Worm (Caenorhabditis elegans) whole organism, L4 larva: ENCODE measurements around the gene C49H3.3.
A peak's percentile ranks its signal among the peaks of the same experiment; 100 is the strongest.

Source experiments
- D1046.2 ChIP-seq: fragments of 200-800 bp; sonication (Bioruptor generic); IDR thresholded peaks from 2 replicates; pipeline ENCODE4 v1.3.6; 2022; ENCODE audit warnings: missing genetic modification characterization, missing compliant biosample characterization
- F49E8.2 ChIP-seq: sonication (generic microtip); optimal IDR thresholded peaks from 2 replicates; lab custom pipeline; 2016; ENCODE audit warnings: missing compliant biosample characterization, mild to moderate bottlenecking, missing genetic modification characterization, borderline replicate concordance
- Y105C5A.15 ChIP-seq: fragments of 200-800 bp; sonication (Bioruptor generic); IDR thresholded peaks from 2 replicates; pipeline ENCODE4 v1.3.6; 2022; ENCODE audit warnings: missing genetic modification characterization, missing compliant biosample characterization
- Y48G9A.11 ChIP-seq: fragments of 200-800 bp; sonication (Bioruptor generic); IDR thresholded peaks from 2 replicates; pipeline ENCODE4 v1.3.6; 2022; ENCODE audit warnings: missing genetic modification reagents, missing genetic modification characterization, missing compliant biosample characterization
- ZK546.5 ChIP-seq, 2 experiments: sonication (generic microtip); optimal IDR thresholded peaks; 2 replicates each; lab custom pipeline; 2017; ENCODE audit warnings: missing biosample characterization in 2 of 2, missing genetic modification characterization in 2 of 2
- aha-1 ChIP-seq: fragments of 150-350 bp; peaks from one replicate; lab custom pipeline; 2014; ENCODE audit warnings: missing biosample characterization, missing genetic modification characterization
- arid-1 ChIP-seq: fragments of 200-800 bp; sonication (Bioruptor generic); conservative IDR thresholded peaks from 2 replicates; pipeline ENCODE4 v1.3.6; 2022; ENCODE audit warnings: missing genetic modification reagents, missing genetic modification characterization, missing compliant biosample characterization
- ceh-62 ChIP-seq: sonication (generic microtip); optimal IDR thresholded peaks from 2 replicates; lab custom pipeline; 2017; ENCODE audit warnings: missing biosample characterization, missing genetic modification characterization
- ceh-82 ChIP-seq: sonication (generic microtip); optimal IDR thresholded peaks from 2 replicates; lab custom pipeline; 2017; ENCODE audit warnings: missing biosample characterization, missing genetic modification characterization
- ces-1 ChIP-seq: fragments of 150-350 bp; sonication (generic microtip); optimal IDR thresholded peaks from 4 replicates; lab custom pipeline; 2014; ENCODE audit warnings: missing biosample characterization, missing genetic modification reagents, missing genetic modification characterization
- daf-16 ChIP-seq, 3 experiments: sonication (generic microtip); optimal IDR thresholded peaks; 2 replicates each; lab custom pipeline; 2016 to 2017; ENCODE audit warnings: missing genetic modification characterization in 3 of 3, missing genetic modification reagents in 3 of 3, mild to moderate bottlenecking in 2 of 3, missing compliant biosample characterization in 2 of 3, missing biosample characterization in 1 of 3, moderate library complexity in 1 of 3
- daf-19 ChIP-seq: fragments of 200-800 bp; sonication (Bioruptor generic); conservative IDR thresholded peaks from 2 replicates; pipeline ENCODE4 v1.3.6; 2022; ENCODE audit warnings: missing genetic modification characterization, missing compliant biosample characterization
- dmd-9 ChIP-seq: fragments of 200-800 bp; sonication (Bioruptor generic); IDR thresholded peaks from 2 replicates; pipeline ENCODE4 v1.3.6; 2022; ENCODE audit warnings: missing genetic modification reagents, missing genetic modification characterization, missing compliant biosample characterization
- dpl-1 ChIP-seq: fragments of 150-350 bp; optimal IDR thresholded peaks from 2 replicates; lab custom pipeline; 2014; ENCODE audit warnings: missing biosample characterization, missing genetic modification reagents, missing genetic modification characterization
- dve-1 ChIP-seq: sonication (generic microtip); optimal IDR thresholded peaks from 2 replicates; lab custom pipeline; 2017; ENCODE audit warnings: antibody characterized with exemption, mild to moderate bottlenecking, missing genetic modification characterization, missing compliant biosample characterization; ENCODE audit not compliant: insufficient read depth
- egl-43 ChIP-seq: fragments of 200-800 bp; sonication (Bioruptor generic); IDR thresholded peaks from 2 replicates; pipeline ENCODE4 v1.3.6; 2022; ENCODE audit warnings: missing genetic modification reagents, missing genetic modification characterization, missing compliant biosample characterization
- fos-1 ChIP-seq: fragments of 150-350 bp; optimal IDR thresholded peaks from 2 replicates; lab custom pipeline; 2014; ENCODE audit warnings: missing biosample characterization, missing genetic modification characterization
- hlh-30 ChIP-seq: sonication (generic microtip); optimal IDR thresholded peaks from 2 replicates; lab custom pipeline; 2017; ENCODE audit warnings: antibody characterized with exemption, mild to moderate bottlenecking, missing genetic modification characterization, missing compliant biosample characterization; ENCODE audit not compliant: insufficient read depth
- lin-15B ChIP-seq: fragments of 150-350 bp; sonication (generic microtip); optimal IDR thresholded peaks from 3 replicates; lab custom pipeline; 2014; ENCODE audit warnings: missing biosample characterization, missing genetic modification characterization
- lin-38 ChIP-seq: fragments of 200-800 bp; sonication (Bioruptor generic); IDR thresholded peaks from 2 replicates; pipeline ENCODE4 v1.3.6; 2022; ENCODE audit warnings: missing genetic modification reagents, missing genetic modification characterization, missing compliant biosample characterization
- lin-39 ChIP-seq: fragments of 150-350 bp; optimal IDR thresholded peaks from 2 replicates; lab custom pipeline; 2014; ENCODE audit warnings: missing biosample characterization, missing genetic modification reagents, missing genetic modification characterization
- lsy-2 ChIP-seq, 2 experiments: fragments of 150-350 bp in 1 of 2; sonication (generic microtip) in 1 of 2; optimal IDR thresholded peaks; 2 replicates each; lab custom pipeline; 2014 to 2017; ENCODE audit warnings: missing biosample characterization in 2 of 2, missing genetic modification characterization in 2 of 2
- madf-5 ChIP-seq, 2 experiments: fragments of 200-800 bp; sonication (Bioruptor generic); IDR thresholded peaks; 2 replicates each; pipeline ENCODE4 v1.3.6; 2022; ENCODE audit warnings: missing compliant biosample characterization in 2 of 2, missing genetic modification characterization in 2 of 2
- mdt-29 ChIP-seq: fragments of 200-800 bp; sonication (Bioruptor generic); IDR thresholded peaks from 2 replicates; pipeline ENCODE4 v1.3.6; 2022; ENCODE audit warnings: missing genetic modification reagents, missing genetic modification characterization, missing compliant biosample characterization
- mxl-3 ChIP-seq: fragments of 200-800 bp; sonication (Bioruptor generic); optimal IDR thresholded peaks from 2 replicates; lab custom pipeline; 2018; ENCODE audit warnings: mild to moderate bottlenecking, missing genetic modification characterization, missing compliant biosample characterization
- nhr-41 ChIP-seq: fragments of 200-800 bp; sonication (Bioruptor generic); IDR thresholded peaks from 2 replicates; pipeline ENCODE4 v1.3.6; 2022; ENCODE audit warnings: missing genetic modification reagents, missing genetic modification characterization, missing compliant biosample characterization
- nhr-77 ChIP-seq: fragments of 150-350 bp; optimal IDR thresholded peaks from 2 replicates; lab custom pipeline; 2014; ENCODE audit warnings: missing biosample characterization, missing genetic modification characterization
- pha-4 ChIP-seq, 2 experiments: fragments of 150-350 bp in 1 of 2; fragments of 200-800 bp in 1 of 2; sonication (Bioruptor generic) in 1 of 2; IDR thresholded peaks in 1 of 2; optimal IDR thresholded peaks in 1 of 2; 2 replicates each; pipeline versions ENCODE4 v1.3.6 to Lab custom; 2014 to 2022; ENCODE audit warnings: missing genetic modification characterization in 2 of 2, missing genetic modification reagents in 2 of 2, missing biosample characterization in 1 of 2, missing compliant biosample characterization in 1 of 2
- php-3 ChIP-seq: fragments of 200-800 bp; sonication (Bioruptor generic); IDR thresholded peaks from 2 replicates; pipeline ENCODE4 v1.3.6; 2022; ENCODE audit warnings: missing genetic modification reagents, missing genetic modification characterization, missing compliant biosample characterization
- rbr-2 ChIP-seq: sonication (generic microtip); optimal IDR thresholded peaks from 2 replicates; lab custom pipeline; 2016; ENCODE audit warnings: missing genotype, missing genetic modification characterization, missing compliant biosample characterization
- saeg-2 ChIP-seq: fragments of 200-800 bp; sonication (Bioruptor generic); IDR thresholded peaks from 2 replicates; pipeline ENCODE4 v1.3.6; 2022; ENCODE audit warnings: missing genetic modification reagents, missing genetic modification characterization, missing compliant biosample characterization
- set-16 ChIP-seq: fragments of 200-800 bp; sonication (Bioruptor generic); IDR thresholded peaks from 2 replicates; pipeline ENCODE4 v1.3.6; 2022; ENCODE audit warnings: missing genetic modification reagents, missing genetic modification characterization, missing compliant biosample characterization
- skn-1 ChIP-seq: fragments of 150-350 bp; optimal IDR thresholded peaks from 2 replicates; lab custom pipeline; 2014; ENCODE audit warnings: missing biosample characterization, missing genetic modification characterization
- snpc-1.2 ChIP-seq: fragments of 200-800 bp; sonication (Bioruptor generic); IDR thresholded peaks from 2 replicates; pipeline ENCODE4 v1.3.6; 2022; ENCODE audit warnings: missing genetic modification reagents, missing genetic modification characterization, missing compliant biosample characterization
- unc-130 ChIP-seq: sonication (generic microtip); optimal IDR thresholded peaks from 2 replicates; lab custom pipeline; 2016; ENCODE audit warnings: missing genetic modification reagents, missing genetic modification characterization, missing compliant biosample characterization
- unc-62 ChIP-seq, 3 experiments: fragments of 150-350 bp in 1 of 3; sonication (generic microtip); optimal IDR thresholded peaks in 2 of 3; peaks in 1 of 3; 1 replicate in 1 of 3; 2 replicates in 2 of 3; lab custom pipeline; 2014 to 2017; ENCODE audit warnings: missing biosample characterization in 3 of 3, missing genetic modification characterization in 3 of 3, missing genetic modification reagents in 3 of 3, missing genotype in 1 of 3
- zfp-3 ChIP-seq: fragments of 200-800 bp; sonication (Bioruptor generic); conservative IDR thresholded peaks from 2 replicates; pipeline ENCODE4 v1.3.6; 2022; ENCODE audit warnings: missing genetic modification reagents, missing genetic modification characterization, missing compliant biosample characterization

The C49H3.3 gene

DNA sequence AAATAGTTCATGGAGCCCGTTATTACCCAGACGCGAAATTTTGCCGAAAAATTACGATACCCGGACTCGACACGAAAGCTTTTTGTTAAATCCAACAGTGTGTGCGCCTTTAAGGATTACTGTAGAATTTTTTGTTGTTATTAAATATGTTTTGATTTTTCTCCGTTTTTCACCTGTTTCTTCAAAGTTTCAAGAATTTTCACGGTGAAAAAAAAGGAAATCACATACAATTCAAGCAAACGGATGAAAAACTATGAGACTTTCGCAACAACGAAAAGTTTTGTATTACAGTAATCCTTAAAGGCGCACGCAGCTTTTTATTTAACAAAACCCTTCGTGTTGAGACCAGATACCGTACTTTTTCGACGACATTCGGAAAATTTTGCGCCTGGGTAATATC is 29.9 kb downstream of the C49H3.3 start:
- peak in 1 of 2 experiments; percentile 80 for TF ChIP-seq unc-62 (GFP tag; optimal IDR thresholded peaks at IDR 0.05 in 1 of 2; lab: Kevin White, UChicago)
- no peak for TF ChIP-seq unc-62 (tag; optimal IDR thresholded peaks at IDR 0.05; lab: Kevin White, UChicago)
- TF ChIP-seq ceh-82 (tag; lab: Kevin White, UChicago): no peak
- TF ChIP-seq, all 104 proteins: peak for 1

ce11 chrIV:7955849-7956248 is 31.7 kb downstream of the C49H3.3 start, which contains the start of gene ceh-19:
Gene ceh-19, minus strand, starts transcription at chrIV:7955949.
- TF ChIP-seq saeg-2 (GFP tag; lab: Robert Waterston, UW) (no peak), mxl-3 (no peak), aha-1 (tag; lab: Kevin White, UChicago) (peak; percentile 57)
- TF ChIP-seq, all 104 proteins: peak for 1

- TF ChIP-seq dve-1 (tag; lab: Kevin White, UChicago): peak; percentile 43
- no peak for TF ChIP-seq rbr-2 (tag; lab: Kevin White, UChicago)
- peak; percentile 74 for TF ChIP-seq php-3
- no peak for TF ChIP-seq daf-16 (GFP tag; optimal IDR thresholded peaks at IDR 0.05; lab: Kevin White, UChicago)
- peak; percentile 61 for TF ChIP-seq daf-16 (tag; optimal IDR thresholded peaks at IDR 0.05; lab: Kevin White, UChicago)
Measured at ce11 chrIV:7956643-7957317, 32.6 kb downstream of the C49H3.3 start, which contains the start of gene csr-1. Gene csr-1, plus strand, starts transcription at chrIV:7957267.

- TF ChIP-seq madf-5 (GFP tag; IDR thresholded peaks at IDR 0.05; lab: Robert Waterston, UW) (no peak), nhr-77 (tag; lab: Kevin White, UChicago) (no peak), ceh-62 (tag; lab: Kevin White, UChicago) (no peak), egl-43 (GFP tag; lab: Robert Waterston, UW) (0 out of 2 replicates have a peak, but pooled peaks have one; percentile 27), set-16 (GFP tag; lab: Robert Waterston, UW) (0 out of 2 replicates have a peak, but pooled peaks have one; percentile 14), mdt-29 (no peak), daf-19 (GFP tag; lab: Robert Waterston, UW) (no peak), unc-62 (GFP tag; optimal IDR thresholded peaks at IDR 0.05 in 1 of 2; lab: Kevin White, UChicago) (peak in 1 of 2 experiments; percentile 45), unc-62 (tag; optimal IDR thresholded peaks at IDR 0.05; lab: Kevin White, UChicago) (no peak), nhr-41 (GFP tag; lab: Robert Waterston, UW) (no peak), lin-15B (no peak), lin-38 (GFP tag; lab: Robert Waterston, UW) (no peak)
Measured at ce11 chrIV:7957504-7957903, 33.4 kb downstream of the C49H3.3 start, which contains the start of gene frpr-10. Gene frpr-10, plus strand, starts transcription at chrIV:7957804.

DNA sequence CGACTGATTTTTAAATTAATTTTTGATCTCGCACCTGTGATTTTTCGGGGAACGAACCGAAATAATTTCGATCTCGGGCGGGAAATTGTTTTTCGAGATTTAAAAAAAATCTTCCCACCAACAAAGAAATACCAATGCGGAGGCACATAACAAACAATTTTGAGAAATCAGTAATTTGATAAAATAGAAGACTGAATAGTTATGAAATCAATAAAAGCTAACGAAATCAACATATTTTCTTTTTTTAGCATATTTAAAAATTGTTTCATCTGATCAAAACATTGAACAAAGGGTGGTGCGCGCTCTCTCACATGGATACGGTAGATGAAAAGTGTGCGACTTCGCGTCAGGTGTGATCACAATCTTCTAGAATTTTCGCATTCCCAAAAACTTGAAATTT is 33.9 kb downstream of the C49H3.3 start:
- TF ChIP-seq F49E8.2 (tag; lab: Kevin White, UChicago) (peak; percentile 34), ZK546.5 (tag; optimal IDR thresholded peaks at IDR 0.05; lab: Kevin White, UChicago) (no peak), unc-130 (GFP tag; lab: Kevin White, UChicago) (peak; percentile 75), lin-38 (GFP tag; lab: Robert Waterston, UW) (peak; percentile 30; the same call in 1 of the 2 replicates), ces-1 (GFP tag; lab: Kevin White, UChicago) (no peak), lsy-2 (tag; optimal IDR thresholded peaks at IDR 0.05; lab: Kevin White, UChicago) (peak in 1 of 2 experiments; percentile 26), Y48G9A.11 (GFP tag; lab: Robert Waterston, UW) (peak; percentile 67), zfp-3 (GFP tag; lab: Robert Waterston, UW) (no peak)

DNA sequence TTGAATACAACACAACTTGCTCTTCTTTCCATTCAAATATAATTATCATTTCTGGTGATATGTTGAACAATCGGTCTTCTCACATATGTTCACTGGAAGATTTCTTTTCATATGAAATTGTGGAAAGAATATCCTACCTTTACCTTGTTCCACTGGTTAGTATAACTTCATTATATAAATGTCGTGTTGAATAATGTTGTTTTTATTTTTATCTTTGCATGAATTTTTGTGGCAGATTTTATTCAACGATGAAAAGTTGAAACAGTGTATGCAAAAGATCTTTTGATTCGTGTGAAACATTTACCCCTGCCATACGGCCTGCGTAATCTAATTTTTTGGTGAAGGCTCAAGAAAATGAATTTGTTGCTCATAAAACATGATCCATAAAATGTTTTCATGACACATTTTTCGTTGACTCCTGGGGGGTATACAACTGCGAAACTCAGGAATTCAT is 37.8 kb downstream of the C49H3.3 start:
- TF ChIP-seq fos-1 (tag; lab: Kevin White, UChicago) (no peak), D1046.2 (no peak), skn-1 (tag; lab: Kevin White, UChicago) (no peak), snpc-1.2 (GFP tag; lab: Robert Waterston, UW) (peak; percentile 75; the same call in 1 of the 2 replicates), dmd-9 (GFP tag; lab: Robert Waterston, UW) (no peak), hlh-30 (tag; lab: Kevin White, UChicago) (no peak), pha-4 (GFP tag; IDR thresholded peaks at IDR 0.05; lab: Robert Waterston, UW) (peak; percentile 67; the same call in 1 of the 2 replicates), pha-4 (tag; optimal IDR thresholded peaks at IDR 0.05; lab: Kevin White, UChicago) (no peak), mdt-29 (no peak), Y105C5A.15 (GFP tag; lab: Robert Waterston, UW) (0 out of 2 replicates have a peak, but pooled peaks have one; percentile 64), lin-39 (tag; lab: Kevin White, UChicago) (no peak), saeg-2 (GFP tag; lab: Robert Waterston, UW) (no peak), dpl-1 (GFP tag; lab: Kevin White, UChicago) (no peak), arid-1 (GFP tag; lab: Robert Waterston, UW) (peak; percentile 52; the same call in 1 of the 2 replicates)
